Worm (Caenorhabditis elegans) whole organism, L1 larva: ENCODE data around the gene C16A11.7.

ENCODE experiments used
- C16A3.4 ChIP-seq: fragments of 150-350 bp; optimal IDR thresholded peaks from 2 replicates; lab custom pipeline; 2014; ENCODE audit warnings: missing biosample characterization, missing genetic modification characterization
- Y116A8C.19 ChIP-seq: sonication (generic microtip); optimal IDR thresholded peaks from 2 replicates; lab custom pipeline; 2016; ENCODE audit warnings: missing compliant biosample characterization, missing genetic modification characterization, borderline replicate concordance
- aha-1 ChIP-seq: fragments of 150-350 bp; optimal IDR thresholded peaks from 2 replicates; lab custom pipeline; 2014; ENCODE audit warnings: missing biosample characterization, missing genetic modification characterization
- alr-1 ChIP-seq: fragments of 200-800 bp; sonication (Bioruptor generic); optimal IDR thresholded peaks from 2 replicates; lab custom pipeline; 2018; ENCODE audit warnings: borderline replicate concordance, mild to moderate bottlenecking, missing genetic modification characterization, missing compliant biosample characterization
- ama-1 ChIP-seq: fragments of 150-350 bp; optimal IDR thresholded peaks from 2 replicates; lab custom pipeline; 2014
- ceh-63 ChIP-seq: fragments of 200-800 bp; sonication (Bioruptor generic); optimal IDR thresholded peaks from 2 replicates; lab custom pipeline; 2018; ENCODE audit warnings: mild to moderate bottlenecking, missing genetic modification characterization, missing compliant biosample characterization
- ceh-90 ChIP-seq: sonication (generic microtip); optimal IDR thresholded peaks from 2 replicates; lab custom pipeline; 2016; ENCODE audit warnings: missing genetic modification characterization, missing compliant biosample characterization
- dpl-1 ChIP-seq, 3 experiments: fragments of 150-350 bp in 2 of 3; sonication (generic microtip) in 1 of 3; optimal IDR thresholded peaks; 2 replicates each; lab custom pipeline; 2014 to 2017; ENCODE audit warnings: missing biosample characterization in 3 of 3, missing genetic modification characterization in 3 of 3, missing genetic modification reagents in 3 of 3
- efl-1 ChIP-seq, 4 experiments: fragments of 150-350 bp; optimal IDR thresholded peaks in 3 of 4; peaks in 1 of 4; 1 replicate in 1 of 4; 2 replicates in 3 of 4; lab custom pipeline; 2014; ENCODE audit warnings: missing biosample characterization in 2 of 4, missing genetic modification characterization in 2 of 4, missing genetic modification reagents in 2 of 4
- efl-3 ChIP-seq: fragments of 200-800 bp; sonication (Bioruptor generic); optimal IDR thresholded peaks from 2 replicates; lab custom pipeline; 2018; ENCODE audit warnings: mild to moderate bottlenecking, missing genetic modification characterization, missing compliant biosample characterization
- elt-2 ChIP-seq: sonication (generic microtip); optimal IDR thresholded peaks from 2 replicates; lab custom pipeline; 2016; ENCODE audit warnings: missing genetic modification characterization, mild to moderate bottlenecking, inconsistent platforms, missing compliant biosample characterization, missing genetic modification reagents
- ets-5 ChIP-seq: fragments of 200-800 bp; sonication (Bioruptor generic); IDR thresholded peaks from 2 replicates; pipeline ENCODE4 v1.3.6; 2022; ENCODE audit warnings: missing genetic modification characterization, missing compliant biosample characterization
- fkh-10 ChIP-seq: sonication (generic microtip); optimal IDR thresholded peaks from 2 replicates; lab custom pipeline; 2017; ENCODE audit warnings: missing biosample characterization, missing genetic modification reagents, missing genetic modification characterization
- fkh-8 ChIP-seq: sonication (generic microtip); optimal IDR thresholded peaks from 2 replicates; lab custom pipeline; 2016; ENCODE audit warnings: mild to moderate bottlenecking, missing genetic modification characterization, missing compliant biosample characterization
- lin-13 ChIP-seq: fragments of 150-350 bp; optimal IDR thresholded peaks from 2 replicates; lab custom pipeline; 2014; ENCODE audit warnings: missing biosample characterization, missing genetic modification reagents, missing genetic modification characterization
- lin-35 ChIP-seq, 2 experiments: fragments of 150-350 bp; optimal IDR thresholded peaks; 2 replicates each; lab custom pipeline; 2014; ENCODE audit warnings: missing biosample characterization in 2 of 2, missing genetic modification characterization in 2 of 2, missing genetic modification reagents in 2 of 2
- mdl-1 ChIP-seq, 2 experiments: fragments of 150-350 bp; optimal IDR thresholded peaks; 2 replicates each; lab custom pipeline; 2014 to 2017; ENCODE audit warnings: missing biosample characterization in 2 of 2, missing genetic modification characterization in 2 of 2, inconsistent platforms in 1 of 2
- mef-2 ChIP-seq: fragments of 150-350 bp; optimal IDR thresholded peaks from 2 replicates; lab custom pipeline; 2014; ENCODE audit warnings: missing biosample characterization, missing genetic modification characterization
- mep-1 ChIP-seq: fragments of 150-350 bp; optimal IDR thresholded peaks from 2 replicates; lab custom pipeline; 2014; ENCODE audit warnings: missing biosample characterization, missing genetic modification characterization
- nhr-11 ChIP-seq: fragments of 150-350 bp; optimal IDR thresholded peaks from 2 replicates; lab custom pipeline; 2014; ENCODE audit warnings: missing biosample characterization, missing genetic modification characterization
- nhr-12 ChIP-seq: sonication (generic microtip); optimal IDR thresholded peaks from 2 replicates; lab custom pipeline; 2017; ENCODE audit warnings: missing biosample characterization, missing genetic modification characterization
- nhr-19 ChIP-seq: fragments of 200-800 bp; sonication (Bioruptor generic); conservative IDR thresholded peaks from 2 replicates; pipeline ENCODE4 v1.3.6; 2022; ENCODE audit warnings: missing genetic modification characterization, missing compliant biosample characterization
- nhr-76 ChIP-seq: sonication (generic microtip); optimal IDR thresholded peaks from 2 replicates; lab custom pipeline; 2017; ENCODE audit warnings: missing biosample characterization, missing genetic modification characterization
- nhr-85 ChIP-seq: sonication (generic microtip); peaks from one replicate; lab custom pipeline; 2016; ENCODE audit warnings: missing genetic modification characterization, inconsistent platforms, missing compliant biosample characterization
- nhr-90 ChIP-seq: sonication (generic microtip); optimal IDR thresholded peaks from 2 replicates; lab custom pipeline; 2016; ENCODE audit warnings: mild to moderate bottlenecking, missing genetic modification characterization, missing compliant biosample characterization; ENCODE audit not compliant: poor library complexity
- pax-3 ChIP-seq: fragments of 200-800 bp; sonication (Bioruptor generic); optimal IDR thresholded peaks from 2 replicates; lab custom pipeline; 2018; ENCODE audit warnings: mild to moderate bottlenecking, missing genetic modification characterization, moderate library complexity, missing compliant biosample characterization
- pqm-1 ChIP-seq: sonication (generic microtip); optimal IDR thresholded peaks from 3 replicates; lab custom pipeline; 2017; ENCODE audit warnings: missing biosample characterization, missing genetic modification characterization
- snu-23 ChIP-seq: sonication (generic microtip); optimal IDR thresholded peaks from 2 replicates; lab custom pipeline; 2016; ENCODE audit warnings: missing genetic modification characterization, missing compliant biosample characterization
- swsn-7 ChIP-seq: sonication (generic microtip); optimal IDR thresholded peaks from 2 replicates; lab custom pipeline; 2016; ENCODE audit warnings: missing genetic modification characterization, missing compliant biosample characterization
- tlp-1 ChIP-seq: fragments of 150-350 bp; optimal IDR thresholded peaks from 2 replicates; lab custom pipeline; 2014; ENCODE audit warnings: missing biosample characterization, missing genetic modification characterization
- unc-130 ChIP-seq: fragments of 150-350 bp; optimal IDR thresholded peaks from 2 replicates; lab custom pipeline; 2017; ENCODE audit warnings: missing biosample characterization, missing genetic modification characterization, inconsistent platforms
- unc-62 ChIP-seq: fragments of 150-350 bp; optimal IDR thresholded peaks from 2 replicates; lab custom pipeline; 2014; ENCODE audit warnings: missing biosample characterization, missing genetic modification reagents, missing genetic modification characterization
- vab-15 ChIP-seq: sonication (generic microtip); optimal IDR thresholded peaks from 2 replicates; lab custom pipeline; 2017; ENCODE audit warnings: missing genotype, mild to moderate bottlenecking, missing genetic modification characterization, missing compliant biosample characterization
- xbp-1 ChIP-seq: sonication (generic microtip); optimal IDR thresholded peaks from 2 replicates; lab custom pipeline; 2016; ENCODE audit warnings: missing genetic modification characterization, missing compliant biosample characterization
- ztf-11 ChIP-seq, 2 experiments: sonication (generic microtip); optimal IDR thresholded peaks; 2 replicates each; lab custom pipeline; 2016 to 2017; ENCODE audit warnings: missing genetic modification characterization in 2 of 2, missing biosample characterization in 1 of 2, missing compliant biosample characterization in 1 of 2

C16A11.7 gene

ce11 chrII:4288572-4288971, 31.8 kb upstream of the C16A11.7 start (continued):
- no peak for TF ChIP-seq ceh-63 (GFP tag; lab: Kevin White, UChicago)
- TF ChIP-seq ztf-11 (tag; optimal IDR thresholded peaks at IDR 0.05; lab: Kevin White, UChicago): no peak
- TF ChIP-seq nhr-11 (tag; lab: Kevin White, UChicago): no peak
- TF ChIP-seq mep-1 (tag; lab: Kevin White, UChicago): peak; percentile 2
- TF ChIP-seq vab-15: no peak
- TF ChIP-seq fkh-10 (GFP tag; lab: Kevin White, UChicago): no peak
- no peak for TF ChIP-seq fkh-8 (tag; lab: Kevin White, UChicago)
- no peak for TF ChIP-seq efl-3 (GFP tag; lab: Kevin White, UChicago)
- no peak for TF ChIP-seq unc-130
- no peak for TF ChIP-seq ama-1 (lab: Kevin White, UChicago)
- no peak for TF ChIP-seq pqm-1
- no peak for TF ChIP-seq lin-35 (GFP tag; optimal IDR thresholded peaks at IDR 0.05; lab: Kevin White, UChicago)
- peak; percentile 66 for TF ChIP-seq nhr-85 (tag; lab: Kevin White, UChicago)

DNA sequence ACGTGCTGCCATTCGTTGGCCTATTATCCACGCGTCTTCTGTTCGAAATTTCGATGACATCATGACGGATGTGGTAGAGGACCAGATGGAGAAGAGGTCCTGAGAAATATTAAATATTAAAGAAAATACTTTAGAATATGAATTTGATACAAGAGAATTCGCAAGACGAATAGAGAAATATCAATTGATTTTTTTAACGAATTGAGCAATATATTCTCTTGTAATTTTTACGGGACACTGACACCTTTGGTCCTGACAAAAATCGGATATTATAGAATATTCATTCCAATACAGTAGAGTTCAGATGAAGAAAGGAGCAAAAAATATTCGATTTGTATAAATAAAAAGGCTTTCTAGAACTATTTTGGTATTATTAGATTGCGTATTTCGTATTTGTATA, 31.4 kb upstream of the C16A11.7 start, which contains the start of gene C01F1.6:
Gene C01F1.6, minus strand, starts transcription at position 101 of the 400 bp plus-strand sequence.
- no peak for TF ChIP-seq pax-3 (tag; lab: Kevin White, UChicago)
- TF ChIP-seq Y116A8C.19 (tag; lab: Kevin White, UChicago): no peak
- TF ChIP-seq dpl-1 (GFP tag; optimal IDR thresholded peaks at IDR 0.05; lab: Kevin White, UChicago): no peak
- no peak for TF ChIP-seq aha-1
- TF ChIP-seq ceh-63 (GFP tag; lab: Kevin White, UChicago): no peak
- TF ChIP-seq fkh-10 (GFP tag; lab: Kevin White, UChicago): no peak
- TF ChIP-seq swsn-7 (tag; lab: Kevin White, UChicago): no peak
- no peak for TF ChIP-seq unc-62
- TF ChIP-seq xbp-1 (tag; lab: Kevin White, UChicago): no peak
- TF ChIP-seq C16A3.4 (tag; lab: Kevin White, UChicago): no peak
- no peak for TF ChIP-seq ceh-90 (tag; lab: Kevin White, UChicago)
- no peak for TF ChIP-seq nhr-12
- TF ChIP-seq ets-5 (GFP tag; lab: Robert Waterston, UW): no peak
- no peak for TF ChIP-seq tlp-1 (tag; lab: Kevin White, UChicago)
- no peak for TF ChIP-seq alr-1 (tag; lab: Kevin White, UChicago)
- no peak for TF ChIP-seq mef-2 (tag; lab: Kevin White, UChicago)
- no peak for TF ChIP-seq elt-2 (tag; lab: Kevin White, UChicago)
- TF ChIP-seq snu-23 (GFP tag; lab: Kevin White, UChicago): no peak
- no peak for TF ChIP-seq lin-13 (GFP tag; lab: Kevin White, UChicago)

ce11 chrII:4286921-4287320, 30.2 kb upstream of the C16A11.7 start:
- no peak for TF ChIP-seq efl-1 (optimal IDR thresholded peaks at IDR 0.05; lab: Kevin White, UChicago)
- peak in 1 of 2 experiments; percentile 4 for TF ChIP-seq efl-1 (GFP tag; optimal IDR thresholded peaks at IDR 0.05 in 1 of 2; lab: Kevin White, UChicago)
- no peak for TF ChIP-seq nhr-76

ce11 chrII:4284305-4285193, 27.8 kb upstream of the C16A11.7 start:
- no peak for TF ChIP-seq ceh-63 (GFP tag; lab: Kevin White, UChicago)
- no peak for TF ChIP-seq mdl-1 (tag; optimal IDR thresholded peaks at IDR 0.05; lab: Kevin White, UChicago)
- no peak for TF ChIP-seq efl-1 (optimal IDR thresholded peaks at IDR 0.05; lab: Kevin White, UChicago)
- TF ChIP-seq efl-1 (GFP tag; optimal IDR thresholded peaks at IDR 0.05 in 1 of 2; lab: Kevin White, UChicago): no peak
- TF ChIP-seq nhr-90: no peak
- no peak for TF ChIP-seq nhr-85 (tag; lab: Kevin White, UChicago)
- no peak for TF ChIP-seq nhr-76
- no peak for TF ChIP-seq nhr-19
- TF ChIP-seq ets-5 (GFP tag; lab: Robert Waterston, UW): no peak
